Worm (Caenorhabditis elegans) whole organism, late embryonic: ENCODE data around the gene dpy-3.

ENCODE experiments used
- F13H6.1 ChIP-seq: sonication (generic microtip); optimal IDR thresholded peaks from 2 replicates; lab custom pipeline; 2016; ENCODE audit warnings: missing genetic modification characterization, missing compliant biosample characterization
- ama-1 ChIP-seq: fragments of 150-350 bp; optimal IDR thresholded peaks from 2 replicates; lab custom pipeline; 2014
- ceh-18 ChIP-seq: sonication (generic microtip); optimal IDR thresholded peaks from 2 replicates; lab custom pipeline; 2016; ENCODE audit warnings: missing genetic modification characterization, missing compliant biosample characterization
- fkh-10 ChIP-seq: fragments of 150-350 bp; optimal IDR thresholded peaks from 2 replicates; lab custom pipeline; 2014; ENCODE audit warnings: missing biosample characterization, missing genetic modification reagents, missing genetic modification characterization
- nfya-1 ChIP-seq: sonication (generic microtip); optimal IDR thresholded peaks from 2 replicates; lab custom pipeline; 2017; ENCODE audit warnings: missing genetic modification characterization, mild to moderate bottlenecking, missing compliant biosample characterization, antibody characterized with exemption, moderate library complexity
- pax-1 ChIP-seq: fragments of 150-350 bp; optimal IDR thresholded peaks from 2 replicates; lab custom pipeline; 2014; ENCODE audit warnings: missing biosample characterization, missing genetic modification characterization
- pha-2 ChIP-seq: sonication (generic microtip); optimal IDR thresholded peaks from 2 replicates; lab custom pipeline; 2017; ENCODE audit warnings: mild to moderate bottlenecking, missing genetic modification characterization, missing compliant biosample characterization
- pha-4 ChIP-seq: fragments of 150-350 bp; optimal IDR thresholded peaks from 2 replicates; lab custom pipeline; 2018; ENCODE audit warnings: missing biosample characterization, missing genetic modification reagents, missing genetic modification characterization
- ref-2 ChIP-seq: sonication (generic microtip); optimal IDR thresholded peaks from 2 replicates; lab custom pipeline; 2016; ENCODE audit warnings: missing genetic modification characterization, missing compliant biosample characterization
- unc-42 ChIP-seq: sonication (generic microtip); optimal IDR thresholded peaks from 2 replicates; lab custom pipeline; 2016; ENCODE audit warnings: missing genotype, missing genetic modification characterization, missing compliant biosample characterization
- ztf-16 ChIP-seq: sonication (generic microtip); optimal IDR thresholded peaks from 2 replicates; lab custom pipeline; 2017; ENCODE audit warnings: missing genetic modification characterization, missing compliant biosample characterization

ce11 chrX:2177731-2178326 lies 32.4 kb upstream of the dpy-3 start:
- TF ChIP-seq ama-1 (lab: Kevin White, UChicago), result no peak
- no peak for TF ChIP-seq pax-1 (tag; lab: Kevin White, UChicago)
- no peak for TF ChIP-seq fkh-10 (GFP tag; lab: Kevin White, UChicago)
- TF ChIP-seq unc-42, result no peak
- no peak for TF ChIP-seq ceh-18 (tag; lab: Kevin White, UChicago)
- no peak for TF ChIP-seq pha-4 (tag; lab: Kevin White, UChicago)
- no peak for TF ChIP-seq nfya-1
- no peak for TF ChIP-seq pha-2 (tag; lab: Kevin White, UChicago)
- TF ChIP-seq ref-2 (tag; lab: Kevin White, UChicago), result no peak
- TF ChIP-seq F13H6.1 (tag; lab: Kevin White, UChicago), result no peak
- no peak for TF ChIP-seq ztf-16 (tag; lab: Kevin White, UChicago)
